Fruit fly (Drosophila melanogaster) Kc167 (cell line): ENCODE measurements around the gene Nedd4.

ENCODE experiments used
- Myc ChIP-seq: fragments of >200 bp; optimal IDR thresholded peaks from 2 replicates; lab custom pipeline; 2017; ENCODE audit warnings: missing external identifiers
- Sin3A ChIP-seq: fragments of >200 bp; optimal IDR thresholded peaks from 2 replicates; lab custom pipeline; 2018; ENCODE audit warnings: missing external identifiers
- h ChIP-seq: fragments of >200 bp; optimal IDR thresholded peaks from 3 replicates; lab custom pipeline; 2018; ENCODE audit warnings: missing external identifiers
- insv ChIP-seq: fragments of >200 bp; optimal IDR thresholded peaks from 3 replicates; lab custom pipeline; 2018; ENCODE audit warnings: missing external identifiers
- psq ChIP-seq: fragments of >200 bp; optimal IDR thresholded peaks from 2 replicates; lab custom pipeline; 2017; ENCODE audit warnings: missing external identifiers
- ttk ChIP-seq: sonication (Bioruptor generic); optimal IDR thresholded peaks from 2 replicates; lab custom pipeline; 2017; ENCODE audit warnings: missing external identifiers

- TF ChIP-seq Myc (lab: Kevin White, UChicago): no peak
- no peak for TF ChIP-seq insv
- no peak for TF ChIP-seq h (lab: Kevin White, UChicago)
- no peak for TF ChIP-seq psq (lab: Kevin White, UChicago)
- TF ChIP-seq Sin3A (lab: Kevin White, UChicago): no peak
- TF ChIP-seq ttk (lab: Kevin White, UChicago): no peak
These were observed 38.8 kb downstream of the Nedd4 start for dm6 chr3L:17568698-17569097.
